Fruit fly (Drosophila melanogaster) Kc167 (cell line): Measurements from ENCODE around the gene Taf10.

Source experiments
- Myc ChIP-seq: fragments of >200 bp; optimal IDR thresholded peaks from 2 replicates; lab custom pipeline; 2017; ENCODE audit warnings: missing external identifiers
- h ChIP-seq: fragments of >200 bp; optimal IDR thresholded peaks from 3 replicates; lab custom pipeline; 2018; ENCODE audit warnings: missing external identifiers
- insv ChIP-seq: fragments of >200 bp; optimal IDR thresholded peaks from 3 replicates; lab custom pipeline; 2018; ENCODE audit warnings: missing external identifiers
- psq ChIP-seq: fragments of >200 bp; optimal IDR thresholded peaks from 2 replicates; lab custom pipeline; 2017; ENCODE audit warnings: missing external identifiers

- TF ChIP-seq insv (lab: Kevin White, UChicago): no peak
- no peak for TF ChIP-seq psq (lab: Kevin White, UChicago)
- no peak for TF ChIP-seq Myc (lab: Kevin White, UChicago)
- no peak for TF ChIP-seq h (lab: Kevin White, UChicago)
These were observed 34.8 kb downstream of the Taf10 start for dm6 chr2L:2802527-2802926.
